Fruit fly (Drosophila melanogaster) whole organism, prepupa: Measurements from ENCODE around the gene RpL36.
A peak's percentile ranks its signal among the peaks of the same experiment; 100 is the strongest.

Experiments used
- Blimp-1 ChIP-seq: fragments of 200-800 bp; sonication (Bioruptor generic); optimal IDR thresholded peaks from 3 replicates; lab custom pipeline; 2017; ENCODE audit warnings: missing biosample characterization, missing genetic modification characterization, mild to moderate bottlenecking, moderate library complexity, missing genetic modification reagents
- CG11762 ChIP-seq: fragments of 200-800 bp; sonication (Bioruptor generic); optimal IDR thresholded peaks from 3 replicates; lab custom pipeline; 2016; ENCODE audit warnings: missing biosample characterization, missing genetic modification characterization; ENCODE audit not compliant: insufficient read depth
- CG3032 ChIP-seq: fragments of 200-800 bp; optimal IDR thresholded peaks from 2 replicates; lab custom pipeline; 2019; ENCODE audit warnings: missing biosample characterization, mild to moderate bottlenecking, missing genetic modification characterization, moderate library complexity
- CG32006 ChIP-seq: fragments of 200-800 bp; sonication (Bioruptor generic); optimal IDR thresholded peaks from 3 replicates; lab custom pipeline; 2017; ENCODE audit warnings: missing biosample characterization, mild to moderate bottlenecking, missing genetic modification characterization
- CG3919 ChIP-seq: fragments of 200-800 bp; sonication (Bioruptor generic); optimal IDR thresholded peaks from 3 replicates; lab custom pipeline; 2016; ENCODE audit warnings: missing biosample characterization, missing genetic modification characterization
- CG6163 ChIP-seq: fragments of 200-800 bp; sonication (Bioruptor generic); IDR thresholded peaks from 3 replicates; pipeline ENCODE4 v1.3.6; 2022; ENCODE audit warnings: missing biosample characterization, missing genetic modification characterization
- Smox ChIP-seq: fragments of 200-800 bp; sonication (Bioruptor generic); optimal IDR thresholded peaks from 3 replicates; lab custom pipeline; 2016; ENCODE audit warnings: missing biosample characterization, missing genetic modification characterization
- Sox15 ChIP-seq: fragments of 200-800 bp; sonication (Bioruptor generic); optimal IDR thresholded peaks from 3 replicates; lab custom pipeline; 2016; ENCODE audit warnings: missing biosample characterization, missing genetic modification characterization
- dac ChIP-seq: fragments of 200-800 bp; sonication (Bioruptor generic); optimal IDR thresholded peaks from 2 replicates; lab custom pipeline; 2017; ENCODE audit warnings: missing biosample characterization, mild to moderate bottlenecking, missing genetic modification characterization
- fd85E ChIP-seq: fragments of 200-800 bp; sonication (Bioruptor generic); optimal IDR thresholded peaks from 3 replicates; lab custom pipeline; 2016; ENCODE audit warnings: missing biosample characterization, missing genetic modification characterization
- lz ChIP-seq: fragments of 200-800 bp; sonication (Bioruptor generic); optimal IDR thresholded peaks from 3 replicates; lab custom pipeline; 2016; ENCODE audit warnings: missing biosample characterization, missing genetic modification characterization

DNA sequence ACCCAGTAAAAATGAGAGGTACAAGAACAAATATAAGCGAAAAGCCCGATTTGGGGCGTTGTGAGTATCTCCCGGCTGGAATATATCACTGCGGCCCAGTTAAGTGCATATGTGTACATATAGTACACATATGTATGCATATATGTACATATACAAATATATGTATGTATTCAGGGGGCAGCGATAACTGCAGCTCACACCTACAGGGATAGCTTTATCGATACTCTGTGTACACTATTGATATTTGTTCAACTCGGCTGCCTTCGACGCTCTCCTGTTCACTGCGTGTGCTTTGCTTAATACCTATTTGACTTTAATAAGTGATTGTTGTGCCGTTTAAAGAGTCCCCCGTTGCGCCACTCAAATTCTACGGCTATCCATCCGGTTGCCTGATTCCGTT, 47.5 kb downstream of the RpL36 start, which contains the start of gene vnd:
- peak; percentile 34; the same call in 1 of the 3 replicates for TF ChIP-seq CG6163 (GFP tag; lab: Robert Waterston, UW)
- no peak for TF ChIP-seq lz (GFP tag; lab: Kevin White, UChicago)
- no peak for TF ChIP-seq CG3919
- TF ChIP-seq Smox (GFP tag; lab: Kevin White, UChicago): no peak
- no peak for TF ChIP-seq fd85E
- TF ChIP-seq CG32006 (GFP tag; lab: Kevin White, UChicago): no peak
- no peak for TF ChIP-seq Blimp-1 (GFP tag; lab: Kevin White, UChicago)
- TF ChIP-seq dac: no peak
- no peak for TF ChIP-seq CG3032 (tag; lab: Kevin White, UChicago)
- no peak for TF ChIP-seq CG11762
- no peak for TF ChIP-seq Sox15
